Fruit fly (Drosophila melanogaster): Measurements from ENCODE around the gene CG10621.

DNA sequence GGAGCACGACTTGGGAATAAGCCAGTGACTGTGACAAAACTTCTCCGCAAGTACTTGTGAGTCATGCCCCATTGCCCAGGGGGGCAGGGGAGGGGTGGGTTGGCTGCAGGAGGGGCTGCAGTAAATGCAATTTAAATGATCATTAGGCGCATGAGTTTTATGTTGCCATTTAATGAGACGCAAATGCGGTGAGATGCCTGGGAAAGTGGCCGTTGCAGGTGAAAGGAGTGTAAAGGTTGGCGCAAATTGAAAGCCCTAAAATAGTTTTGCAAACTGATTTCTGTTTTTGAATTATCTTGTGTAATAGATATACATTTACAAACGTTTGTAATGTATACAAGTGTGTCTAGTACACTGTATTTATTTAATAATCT lies 31.9 kb upstream of the CG10621 start:
- TF ChIP-seq CTCF (optimal IDR thresholded peaks at IDR 0.05) (no peak), CG8478 (optimal IDR thresholded peaks at IDR 0.05) (no peak)
